Worm (Caenorhabditis elegans) whole organism, young adult: ENCODE data around the gene nep-12.
"Not testable (repeated sequence)": the region's sequence is repeated elsewhere in the genome, so short reads cannot be mapped to it uniquely, and the experiment has no call there.

Experiments
- B0019.2 ChIP-seq: fragments of 200-800 bp; sonication (Bioruptor generic); conservative IDR thresholded peaks from 2 replicates; pipeline ENCODE4 v1.3.6; 2022; ENCODE audit warnings: missing genetic modification reagents, missing genetic modification characterization, missing compliant biosample characterization
- B0336.3 ChIP-seq: fragments of 200-800 bp; sonication (Bioruptor generic); IDR thresholded peaks from 2 replicates; pipeline ENCODE4 v1.3.6; 2022; ENCODE audit warnings: missing genetic modification characterization, missing compliant biosample characterization
- C17E4.6 ChIP-seq: fragments of 200-800 bp; sonication (Bioruptor generic); IDR thresholded peaks from 2 replicates; pipeline ENCODE4 v1.3.6; 2022; ENCODE audit warnings: missing genetic modification reagents, missing genetic modification characterization, missing compliant biosample characterization
- F10E7.11 ChIP-seq: sonication (generic microtip); optimal IDR thresholded peaks from 2 replicates; lab custom pipeline; 2017; ENCODE audit warnings: mild to moderate bottlenecking, missing genetic modification characterization, moderate library complexity, missing compliant biosample characterization
- F37B4.10 ChIP-seq: fragments of 200-800 bp; sonication (Bioruptor generic); IDR thresholded peaks from 2 replicates; pipeline ENCODE4 v1.3.6; 2022; ENCODE audit warnings: missing genetic modification characterization, missing compliant biosample characterization
- F39B2.1 ChIP-seq: fragments of 200-800 bp; sonication (Bioruptor generic); IDR thresholded peaks from 2 replicates; pipeline ENCODE4 v1.3.6; 2022; ENCODE audit warnings: missing genetic modification reagents, missing genetic modification characterization, missing compliant biosample characterization
- F49E8.2 ChIP-seq: sonication (generic microtip); optimal IDR thresholded peaks from 3 replicates; lab custom pipeline; 2017; ENCODE audit warnings: missing genetic modification characterization, mild to moderate bottlenecking, missing compliant biosample characterization, antibody characterized with exemption, moderate library complexity; ENCODE audit not compliant: insufficient read depth
- ZK185.1 ChIP-seq: sonication (generic microtip); optimal IDR thresholded peaks from 2 replicates; lab custom pipeline; 2016; ENCODE audit warnings: mild to moderate bottlenecking, missing genetic modification characterization, missing compliant biosample characterization; ENCODE audit not compliant: poor library complexity, severe bottlenecking
- akir-1 ChIP-seq: fragments of 200-800 bp; sonication (Bioruptor generic); optimal IDR thresholded peaks from 2 replicates; lab custom pipeline; 2018; ENCODE audit warnings: mild to moderate bottlenecking, missing genetic modification characterization, moderate library complexity, missing compliant biosample characterization
- aptf-2 ChIP-seq: fragments of 200-800 bp; sonication (Bioruptor generic); conservative IDR thresholded peaks from 2 replicates; pipeline ENCODE4 v1.3.6; 2022; ENCODE audit warnings: missing genetic modification reagents, missing genetic modification characterization, missing compliant biosample characterization
- athp-1 ChIP-seq: sonication (generic microtip); optimal IDR thresholded peaks from 2 replicates; lab custom pipeline; 2017; ENCODE audit warnings: mild to moderate bottlenecking, missing genetic modification characterization, missing compliant biosample characterization
- attf-5 ChIP-seq: fragments of 200-800 bp; sonication (Bioruptor generic); optimal IDR thresholded peaks from 2 replicates; lab custom pipeline; 2018; ENCODE audit warnings: mild to moderate bottlenecking, missing genetic modification characterization, missing compliant biosample characterization
- bed-1 ChIP-seq: fragments of 200-800 bp; sonication (Bioruptor generic); IDR thresholded peaks from 2 replicates; pipeline ENCODE4 v1.3.6; 2022; ENCODE audit warnings: missing genetic modification reagents, missing genetic modification characterization, missing compliant biosample characterization
- ceh-27 ChIP-seq: fragments of 200-800 bp; sonication (Bioruptor generic); optimal IDR thresholded peaks from 2 replicates; lab custom pipeline; 2018; ENCODE audit warnings: mild to moderate bottlenecking, missing genetic modification characterization, moderate library complexity, missing compliant biosample characterization
- ceh-40 ChIP-seq: fragments of 200-800 bp; sonication (Bioruptor generic); IDR thresholded peaks from 2 replicates; pipeline ENCODE4 v1.3.6; 2022; ENCODE audit warnings: missing genetic modification characterization, missing compliant biosample characterization
- ceh-91 ChIP-seq: fragments of 200-800 bp; sonication (Bioruptor generic); IDR thresholded peaks from 2 replicates; pipeline ENCODE4 v1.3.6; 2022; ENCODE audit warnings: missing genetic modification reagents, missing genetic modification characterization, missing compliant biosample characterization
- dpl-1 ChIP-seq: fragments of 150-350 bp; optimal IDR thresholded peaks from 2 replicates; lab custom pipeline; 2014; ENCODE audit warnings: missing biosample characterization, missing genetic modification reagents, missing genetic modification characterization
- efl-1 ChIP-seq: fragments of 150-350 bp; optimal IDR thresholded peaks from 2 replicates; lab custom pipeline; 2014; ENCODE audit warnings: missing biosample characterization, missing genetic modification reagents, missing genetic modification characterization
- hmg-1.2 ChIP-seq: fragments of 200-800 bp; sonication (Bioruptor generic); IDR thresholded peaks from 2 replicates; pipeline ENCODE4 v1.3.6; 2022; ENCODE audit warnings: missing genetic modification reagents, missing genetic modification characterization, missing compliant biosample characterization
- hrde-1 ChIP-seq: sonication (generic microtip); optimal IDR thresholded peaks from 2 replicates; lab custom pipeline; 2016; ENCODE audit warnings: missing genetic modification characterization, mild to moderate bottlenecking, missing compliant biosample characterization, moderate library complexity, missing genotype, missing genetic modification reagents, borderline replicate concordance
- lag-1 ChIP-seq: fragments of 200-800 bp; sonication (Bioruptor generic); IDR thresholded peaks from 2 replicates; pipeline ENCODE4 v1.3.6; 2022; ENCODE audit warnings: missing genetic modification reagents, missing genetic modification characterization, missing compliant biosample characterization
- lin-35 ChIP-seq, 3 experiments: fragments of 150-350 bp in 2 of 3; sonication (generic microtip) in 1 of 3; optimal IDR thresholded peaks; 2 replicates each; lab custom pipeline; 2014 to 2018; ENCODE audit warnings: missing biosample characterization in 3 of 3, missing genetic modification characterization in 3 of 3, missing genetic modification reagents in 3 of 3
- lin-54 ChIP-seq: fragments of 200-800 bp; sonication (Bioruptor generic); optimal IDR thresholded peaks from 2 replicates; lab custom pipeline; 2018; ENCODE audit warnings: mild to moderate bottlenecking, missing genetic modification characterization, missing compliant biosample characterization
- madf-6 ChIP-seq: fragments of 200-800 bp; sonication (Bioruptor generic); IDR thresholded peaks from 2 replicates; pipeline ENCODE4 v1.3.6; 2022; ENCODE audit warnings: missing genetic modification reagents, missing genetic modification characterization, missing compliant biosample characterization
- mel-28 ChIP-seq: sonication (generic microtip); optimal IDR thresholded peaks from 2 replicates; lab custom pipeline; 2016; ENCODE audit warnings: borderline replicate concordance, mild to moderate bottlenecking, missing genetic modification characterization, missing compliant biosample characterization
- nhr-80 ChIP-seq: sonication (generic microtip); optimal IDR thresholded peaks from 2 replicates; lab custom pipeline; 2016; ENCODE audit warnings: missing genetic modification characterization, missing compliant biosample characterization
- nhr-90 ChIP-seq: sonication (generic microtip); optimal IDR thresholded peaks from 2 replicates; lab custom pipeline; 2016; ENCODE audit warnings: missing genotype, mild to moderate bottlenecking, missing genetic modification characterization, missing compliant biosample characterization
- sdz-38 ChIP-seq: sonication (generic microtip); optimal IDR thresholded peaks from 2 replicates; lab custom pipeline; 2016; ENCODE audit warnings: missing genotype, missing genetic modification characterization, missing compliant biosample characterization
- sea-2 ChIP-seq: fragments of 200-800 bp; sonication (Bioruptor generic); IDR thresholded peaks from 2 replicates; pipeline ENCODE4 v1.3.6; 2022; ENCODE audit warnings: missing genetic modification characterization, missing compliant biosample characterization
- snpc-3.4 ChIP-seq: sonication (generic microtip); optimal IDR thresholded peaks from 2 replicates; lab custom pipeline; 2017; ENCODE audit warnings: missing genetic modification characterization, mild to moderate bottlenecking, missing compliant biosample characterization, antibody characterized with exemption, moderate library complexity, missing genotype, missing genetic modification reagents
- snpc-4 ChIP-seq, 5 experiments: fragments of 150-350 bp in 1 of 5; sonication (generic microtip) in 4 of 5; optimal IDR thresholded peaks; 2 replicates each; lab custom pipeline; 2014 to 2018; ENCODE audit warnings: missing genetic modification characterization in 5 of 5, missing biosample characterization in 3 of 5, antibody characterized with exemption in 2 of 5, mild to moderate bottlenecking in 2 of 5, missing compliant biosample characterization in 2 of 5, missing genotype in 2 of 5, moderate library complexity in 2 of 5, missing genetic modification reagents in 1 of 5
- somi-1 ChIP-seq: fragments of 200-800 bp; sonication (Bioruptor generic); optimal IDR thresholded peaks from 2 replicates; lab custom pipeline; 2018; ENCODE audit warnings: mild to moderate bottlenecking, missing genetic modification characterization, missing compliant biosample characterization
- ztf-22 ChIP-seq: fragments of 200-800 bp; sonication (Bioruptor generic); optimal IDR thresholded peaks from 2 replicates; lab custom pipeline; 2018; ENCODE audit warnings: mild to moderate bottlenecking, missing genetic modification characterization, moderate library complexity, missing compliant biosample characterization
- ztf-26 ChIP-seq: sonication (generic microtip); optimal IDR thresholded peaks from 2 replicates; lab custom pipeline; 2017; ENCODE audit warnings: missing genetic modification characterization, missing compliant biosample characterization

The nep-12 gene

ce11 chrII:4784436-4784835, at the start of gene nep-12:
nep-12 (minus strand) TSS chrII:4784536.
- TF ChIP-seq hmg-1.2: no peak
- TF ChIP-seq athp-1 (tag; lab: Kevin White, UChicago): no peak
- TF ChIP-seq snpc-4 (GFP tag; optimal IDR thresholded peaks at IDR 0.05; lab: Kevin White, UChicago): no peak
- no peak for TF ChIP-seq snpc-4 (tag; optimal IDR thresholded peaks at IDR 0.05; lab: Kevin White, UChicago)
- TF ChIP-seq hrde-1 (tag; lab: Kevin White, UChicago): no peak
- no peak for TF ChIP-seq aptf-2
- TF ChIP-seq mel-28: no peak
- no peak for TF ChIP-seq ceh-40 (GFP tag; lab: Robert Waterston, UW)
- TF ChIP-seq somi-1 (GFP tag; lab: Kevin White, UChicago): no peak
- TF ChIP-seq ztf-22 (GFP tag; lab: Kevin White, UChicago): no peak
- TF ChIP-seq B0019.2 (GFP tag; lab: Robert Waterston, UW): no peak
- TF ChIP-seq F39B2.1 (GFP tag; lab: Robert Waterston, UW): no peak
- TF ChIP-seq sdz-38: no peak
- no peak for TF ChIP-seq F10E7.11 (tag; lab: Kevin White, UChicago)
- no peak for TF ChIP-seq lag-1 (GFP tag; lab: Robert Waterston, UW)
- TF ChIP-seq F37B4.10: no peak
- TF ChIP-seq B0336.3: no peak

- TF ChIP-seq lin-54 (GFP tag; lab: Kevin White, UChicago) (peak; percentile 96), nhr-90 (tag; lab: Kevin White, UChicago) (no peak), dpl-1 (GFP tag; lab: Kevin White, UChicago) (peak; percentile 83), F49E8.2 (no peak), efl-1 (GFP tag; lab: Kevin White, UChicago) (peak; percentile 76), attf-5 (GFP tag; lab: Kevin White, UChicago) (peak; percentile 44), lin-35 (GFP tag; optimal IDR thresholded peaks at IDR 0.05; lab: Kevin White, UChicago) (peak; percentile 4 to 88 (median 33))
Measured at ce11 chrII:4827734-4828609, 43.6 kb upstream of the nep-12 start, which contains the start of the genes fbxb-88 and tbck-1. fbxb-88 (minus strand) TSS chrII:4827884. tbck-1 (plus strand) TSS chrII:4828559.

- TF ChIP-seq akir-1 (GFP tag; lab: Kevin White, UChicago); ceh-91 (GFP tag; lab: Robert Waterston, UW); sea-2: not testable (repeated sequence)
Measured at ce11 chrII:4825133-4825532, 40.8 kb upstream of the nep-12 start, which contains the start of the genes C33F10.8 and msp-40. C33F10.8 (minus strand) TSS chrII:4825233. msp-40 (plus strand) TSS chrII:4825414.

- TF ChIP-seq snpc-3.4 (tag; lab: Kevin White, UChicago) (no peak), F39B2.1 (GFP tag; lab: Robert Waterston, UW) (no peak), aptf-2 (no peak), ceh-91 (GFP tag; lab: Robert Waterston, UW) (no peak), madf-6 (GFP tag; lab: Robert Waterston, UW) (no peak), ztf-26 (tag; lab: Kevin White, UChicago) (no peak), ceh-27 (GFP tag; lab: Kevin White, UChicago) (no peak), nhr-80 (tag; lab: Kevin White, UChicago) (no peak), ZK185.1 (tag; lab: Kevin White, UChicago) (no peak), C17E4.6 (GFP tag; lab: Robert Waterston, UW) (no peak), bed-1 (GFP tag; lab: Robert Waterston, UW) (no peak)
- TF ChIP-seq, all 124 proteins: peak for 0
Measured at ce11 chrII:4822610-4823009, 38.3 kb upstream of the nep-12 start.
